Worm (Caenorhabditis elegans): ENCODE measurements around the gene srh-111.

- TF ChIP-seq tab-1 (GFP tag; IDR thresholded peaks at IDR 0.05) = no peak
- no peak for TF ChIP-seq flt-1 (GFP tag; IDR thresholded peaks at IDR 0.05)
- no peak for TF ChIP-seq T22C8.4 (GFP tag; IDR thresholded peaks at IDR 0.05)
- TF ChIP-seq ref-1 (GFP tag; conservative IDR thresholded peaks at IDR 0.05) = no peak
- no peak for TF ChIP-seq cog-1 (tag; optimal IDR thresholded peaks at IDR 0.05)
Observed at ce11 chrV:17473699-17474098, 11.3 kb downstream of the srh-111 start, which contains the start of gene srh-123.

Data from whole organism, midembryonic.